Worm (Caenorhabditis elegans): ENCODE data around the gene pitr-6.

The pitr-6 gene

ce11 chrII:12417996-12418395, 27.1 kb upstream of the pitr-6 start:
- TF ChIP-seq sma-9 (GFP tag; optimal IDR thresholded peaks at IDR 0.05) (peak; percentile 10), sma-9 (tag; optimal IDR thresholded peaks at IDR 0.05) (no peak), zag-1 (tag; optimal IDR thresholded peaks at IDR 0.05) (no peak)

ce11 chrII:12420486-12420885, 24.6 kb upstream of the pitr-6 start, which contains the start of gene sre-26:
Gene sre-26, minus strand, starts transcription at chrII:12420586.
- TF ChIP-seq unc-39 (tag; optimal IDR thresholded peaks at IDR 0.05) = no peak
- TF ChIP-seq nhr-21 (tag; optimal IDR thresholded peaks at IDR 0.05) = no peak
- TF ChIP-seq nhr-129 (tag; optimal IDR thresholded peaks at IDR 0.05) = no peak
- no peak for TF ChIP-seq F13H6.1 (tag; optimal IDR thresholded peaks at IDR 0.05)
- no peak for TF ChIP-seq ama-1 (optimal IDR thresholded peaks at IDR 0.05)
- TF ChIP-seq sma-9 (GFP tag; optimal IDR thresholded peaks at IDR 0.05) = no peak
- no peak for TF ChIP-seq sma-9 (tag; optimal IDR thresholded peaks at IDR 0.05)

- TF ChIP-seq Y55F3AM.14 (GFP tag; optimal IDR thresholded peaks at IDR 0.05) = no peak
- TF ChIP-seq sma-9 (GFP tag; optimal IDR thresholded peaks at IDR 0.05) = peak; percentile 57
- TF ChIP-seq sma-9 (tag; optimal IDR thresholded peaks at IDR 0.05) = no peak
- no peak for TF ChIP-seq mbf-1 (tag; optimal IDR thresholded peaks at IDR 0.05)
- TF ChIP-seq egl-27 (tag; optimal IDR thresholded peaks at IDR 0.05) = no peak
- TF ChIP-seq crh-2 (tag; optimal IDR thresholded peaks at IDR 0.05) = peak; percentile 59
- TF ChIP-seq gmeb-1 (tag; optimal IDR thresholded peaks at IDR 0.05) = peak; percentile 37
- peak; percentile 28 for TF ChIP-seq sma-3 (GFP tag; optimal IDR thresholded peaks at IDR 0.05)
- no peak for TF ChIP-seq ama-1 (optimal IDR thresholded peaks at IDR 0.05)
- peak; percentile 65 for TF ChIP-seq fos-1 (tag; optimal IDR thresholded peaks at IDR 0.05)
Measured at ce11 chrII:12425644-12426222, 19.4 kb upstream of the pitr-6 start, which contains the start of gene daf-22. Gene daf-22, minus strand, starts transcription at chrII:12425694.

DNA sequence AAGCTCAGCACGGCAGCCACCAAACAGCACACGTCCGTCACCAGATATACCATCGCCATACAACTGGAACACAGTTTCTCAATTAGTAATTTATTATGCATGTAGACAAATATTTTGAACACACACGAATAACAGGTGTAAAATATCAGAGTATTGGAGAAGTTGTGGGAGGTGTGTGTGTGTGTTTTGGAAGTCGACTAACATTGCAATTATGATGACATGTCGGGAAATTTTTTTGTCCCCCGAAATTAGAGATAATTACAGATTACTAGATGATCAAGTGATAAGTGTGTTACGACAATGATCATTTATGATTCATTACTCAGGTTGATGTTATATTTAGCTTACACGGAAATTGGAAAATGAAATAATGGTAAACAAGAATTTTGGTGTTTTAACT, 15.4 kb upstream of the pitr-6 start, which contains the start of gene Y57A10C.8:
Gene Y57A10C.8, minus strand, starts transcription at position 101 of the 400 bp plus-strand sequence.
- no peak for TF ChIP-seq fos-1 (tag; optimal IDR thresholded peaks at IDR 0.05)
- TF ChIP-seq mdl-1 (tag; optimal IDR thresholded peaks at IDR 0.05) = no peak
- TF ChIP-seq nhr-21 (tag; optimal IDR thresholded peaks at IDR 0.05) = no peak
- TF ChIP-seq nhr-12 (tag; optimal IDR thresholded peaks at IDR 0.05) = no peak
- no peak for TF ChIP-seq skn-1 (tag; optimal IDR thresholded peaks at IDR 0.05)
- no peak for TF ChIP-seq nhr-10 (tag; optimal IDR thresholded peaks at IDR 0.05)
- TF ChIP-seq R02D3.7 (tag; optimal IDR thresholded peaks at IDR 0.05) = no peak
- TF ChIP-seq nhr-77 (tag; optimal IDR thresholded peaks at IDR 0.05) = no peak
- TF ChIP-seq sma-9 (GFP tag; optimal IDR thresholded peaks at IDR 0.05) = no peak
- no peak for TF ChIP-seq sma-9 (tag; optimal IDR thresholded peaks at IDR 0.05)
- TF ChIP-seq ZK546.5 (tag; optimal IDR thresholded peaks at IDR 0.05) = no peak
- no peak for TF ChIP-seq nhr-6 (tag; optimal IDR thresholded peaks at IDR 0.05)
- no peak for TF ChIP-seq gmeb-1 (tag; optimal IDR thresholded peaks at IDR 0.05)
- no peak for TF ChIP-seq alr-1 (tag; optimal IDR thresholded peaks at IDR 0.05)
- TF ChIP-seq elt-1 (tag; optimal IDR thresholded peaks at IDR 0.05) = no peak
- no peak for TF ChIP-seq nhr-23 (tag; optimal IDR thresholded peaks at IDR 0.05)

- TF ChIP-seq gmeb-1 (tag; optimal IDR thresholded peaks at IDR 0.05) (no peak), elt-3 (tag; optimal IDR thresholded peaks at IDR 0.05) (no peak), elt-1 (tag; optimal IDR thresholded peaks at IDR 0.05) (no peak), lin-39 (tag; optimal IDR thresholded peaks at IDR 0.05) (no peak), skn-1 (tag; optimal IDR thresholded peaks at IDR 0.05) (no peak), nhr-12 (tag; optimal IDR thresholded peaks at IDR 0.05) (no peak), ztf-1 (GFP tag; conservative IDR thresholded peaks at IDR 0.05) (no peak), alr-1 (tag; optimal IDR thresholded peaks at IDR 0.05) (no peak), ZK546.5 (tag; optimal IDR thresholded peaks at IDR 0.05) (no peak), lin-11 (tag; optimal IDR thresholded peaks at IDR 0.05) (no peak), ama-1 (optimal IDR thresholded peaks at IDR 0.05) (no peak), snpc-4 (tag; optimal IDR thresholded peaks at IDR 0.05) (no peak), nhr-25 (tag; optimal IDR thresholded peaks at IDR 0.05) (no peak), egl-27 (tag; optimal IDR thresholded peaks at IDR 0.05) (no peak)
Measured at ce11 chrII:12432356-12432755, 12.8 kb upstream of the pitr-6 start, which contains the start of gene dct-12. Gene dct-12, minus strand, starts transcription at chrII:12432456.

Data from whole organism, L2 larva.